Worm (Caenorhabditis elegans): ENCODE results near the gene srlf-32.

- TF ChIP-seq nhr-76 (tag; optimal IDR thresholded peaks at IDR 0.05), result no peak
- TF ChIP-seq nhr-28 (tag; optimal IDR thresholded peaks at IDR 0.05), result no peak
- TF ChIP-seq ama-1 (optimal IDR thresholded peaks at IDR 0.05), result no peak
- no peak for TF ChIP-seq ceh-9 (tag; optimal IDR thresholded peaks at IDR 0.05)
- no peak for TF ChIP-seq ztf-11 (tag; optimal IDR thresholded peaks at IDR 0.05)
- no peak for TF ChIP-seq ZK546.5 (tag; optimal IDR thresholded peaks at IDR 0.05)
- no peak for TF ChIP-seq ceh-82 (tag; optimal IDR thresholded peaks at IDR 0.05)
- no peak for TF ChIP-seq R02D3.7 (tag; optimal IDR thresholded peaks at IDR 0.05)
Measured at ce11 chrIV:11919067-11919466, 6.8 kb upstream of the srlf-32 start.

Measured in whole organism, L3 larva.